Worm (Caenorhabditis elegans): ENCODE data around the gene clec-40.

ce11 chrV:16829396-16829795 is 11.5 kb downstream of the clec-40 start, which contains the start of gene srh-214:
- TF ChIP-seq nhr-77 (tag; optimal IDR thresholded peaks at IDR 0.05) (no peak), R02D3.7 (tag; optimal IDR thresholded peaks at IDR 0.05) (no peak), elt-3 (tag; optimal IDR thresholded peaks at IDR 0.05) (no peak), lin-13 (GFP tag; optimal IDR thresholded peaks at IDR 0.05) (no peak), nhr-237 (tag; optimal IDR thresholded peaks at IDR 0.05) (no peak), lsy-2 (tag; optimal IDR thresholded peaks at IDR 0.05) (no peak), zag-1 (tag; optimal IDR thresholded peaks at IDR 0.05) (no peak), nhr-11 (tag; optimal IDR thresholded peaks at IDR 0.05) (no peak), snpc-4 (tag; optimal IDR thresholded peaks at IDR 0.05) (no peak), crh-2 (tag; optimal IDR thresholded peaks at IDR 0.05) (no peak), skn-1 (tag; optimal IDR thresholded peaks at IDR 0.05) (no peak)
